ENCODE assay signal across 4 worm cellular contexts in the genomic region with DNA sequence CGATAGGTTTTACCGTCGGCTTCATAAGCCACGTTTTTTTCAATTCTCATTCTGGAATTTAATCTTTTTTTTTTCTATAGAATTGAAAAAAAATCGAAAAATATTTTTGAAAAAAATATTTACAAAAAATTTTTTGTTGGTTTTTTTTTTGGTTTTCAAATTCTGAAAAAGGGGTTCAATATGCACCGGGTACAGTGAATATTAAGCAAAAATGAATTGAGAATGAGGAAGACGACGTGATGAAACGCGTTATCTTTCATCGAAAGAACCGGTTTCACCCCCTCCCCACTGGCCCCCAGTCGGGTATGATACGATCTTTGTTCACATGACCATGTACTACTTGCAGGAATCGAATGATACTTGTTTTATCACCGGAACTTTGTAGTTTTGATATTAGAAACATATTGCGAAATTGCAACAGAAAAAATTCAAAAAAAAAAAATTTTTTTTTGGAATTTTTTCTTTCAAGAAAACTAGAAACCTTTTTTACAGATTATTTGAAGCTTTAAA.
TF ChIP-seq lines count a peak whose summit lies in the region.

Gene C54E4.5 (minus strand): TSS at position 51 of the 510 bp plus-strand sequence.

TF ChIP-seq in whole organism, L1 larva, 84 proteins besides CTCF, POLR2A, EP300 and RAD21 (continued from another document and continues in another):
- TF ChIP-seq efl-1 (optimal IDR thresholded peaks at IDR 0.05; lab: Kevin White, UChicago) (no peak), efl-1 (GFP tag; optimal IDR thresholded peaks at IDR 0.05 in 1 of 2; lab: Kevin White, UChicago) (no peak), unc-98 (GFP tag; IDR thresholded peaks at IDR 0.05; lab: Robert Waterston, UW) (no peak), nhr-19 (GFP tag; conservative IDR thresholded peaks at IDR 0.05; lab: Robert Waterston, UW) (peak; percentile 45), ztf-4 (tag; optimal IDR thresholded peaks at IDR 0.05; lab: Kevin White, UChicago) (no peak), ceh-82 (tag; optimal IDR thresholded peaks at IDR 0.05; lab: Kevin White, UChicago) (no peak), unc-30 (tag; optimal IDR thresholded peaks at IDR 0.05; lab: Kevin White, UChicago) (no peak), ceh-8 (GFP tag; optimal IDR thresholded peaks at IDR 0.05; lab: Kevin White, UChicago) (no peak), lsy-2 (tag; optimal IDR thresholded peaks at IDR 0.05; lab: Kevin White, UChicago) (peak; percentile 16 to 47), dsc-1 (tag; optimal IDR thresholded peaks at IDR 0.05; lab: Kevin White, UChicago) (no peak), egl-27 (tag; optimal IDR thresholded peaks at IDR 0.05; lab: Kevin White, UChicago) (no peak), unc-86 (tag; optimal IDR thresholded peaks at IDR 0.05; lab: Kevin White, UChicago) (no peak), fkh-8 (tag; optimal IDR thresholded peaks at IDR 0.05; lab: Kevin White, UChicago) (no peak), sox-4 (tag; optimal IDR thresholded peaks at IDR 0.05; lab: Kevin White, UChicago) (no peak), lir-3 (tag; optimal IDR thresholded peaks at IDR 0.05; lab: Kevin White, UChicago; ENCODE audit: poor library complexity) (no peak), isw-1 (GFP tag; IDR thresholded peaks at IDR 0.05; lab: Robert Waterston, UW) (no peak), nhr-11 (tag; optimal IDR thresholded peaks at IDR 0.05; lab: Kevin White, UChicago) (no peak), F16B12.6 (tag; optimal IDR thresholded peaks at IDR 0.05; lab: Kevin White, UChicago) (no peak), nhr-77 (tag; optimal IDR thresholded peaks at IDR 0.05; lab: Kevin White, UChicago) (no peak), swsn-7 (tag; optimal IDR thresholded peaks at IDR 0.05; lab: Kevin White, UChicago) (no peak), hlh-4 (tag; optimal IDR thresholded peaks at IDR 0.05; lab: Kevin White, UChicago) (no peak), xbp-1 (tag; optimal IDR thresholded peaks at IDR 0.05; lab: Kevin White, UChicago) (no peak), nhr-47 (tag; optimal IDR thresholded peaks at IDR 0.05; lab: Kevin White, UChicago) (no peak), ets-5 (GFP tag; IDR thresholded peaks at IDR 0.05; lab: Robert Waterston, UW) (no peak), mef-2 (tag; optimal IDR thresholded peaks at IDR 0.05; lab: Kevin White, UChicago) (no peak), ceh-63 (GFP tag; optimal IDR thresholded peaks at IDR 0.05; lab: Kevin White, UChicago) (no peak), grh-1 (GFP tag; IDR thresholded peaks at IDR 0.05; lab: Robert Waterston, UW) (peak; percentile 96), fos-1 (tag; optimal IDR thresholded peaks at IDR 0.05; lab: Kevin White, UChicago) (no peak), nhr-84 (tag; optimal IDR thresholded peaks at IDR 0.05; lab: Kevin White, UChicago) (no peak), dpl-1 (GFP tag; optimal IDR thresholded peaks at IDR 0.05; lab: Kevin White, UChicago) (peak in 1 of 3 experiments; percentile 18), C04F5.9 (tag; optimal IDR thresholded peaks at IDR 0.05; lab: Kevin White, UChicago) (no peak), nhr-76 (tag; optimal IDR thresholded peaks at IDR 0.05; lab: Kevin White, UChicago) (no peak), ztf-11 (tag; optimal IDR thresholded peaks at IDR 0.05; lab: Kevin White, UChicago) (no peak)

TF ChIP-seq in whole organism, L2 larva, 48 proteins besides CTCF, POLR2A, EP300 and RAD21 (continued from another document):
- TF ChIP-seq egl-27 (tag; optimal IDR thresholded peaks at IDR 0.05; lab: Kevin White, UChicago) (peak; percentile 54), mdl-1 (tag; optimal IDR thresholded peaks at IDR 0.05; lab: Kevin White, UChicago) (no peak), sma-9 (GFP tag; optimal IDR thresholded peaks at IDR 0.05; lab: Kevin White, UChicago) (peak; percentile 80), sma-9 (tag; optimal IDR thresholded peaks at IDR 0.05; lab: Kevin White, UChicago) (no peak), snpc-4 (tag; optimal IDR thresholded peaks at IDR 0.05; lab: Kevin White, UChicago) (no peak), lin-13 (GFP tag; optimal IDR thresholded peaks at IDR 0.05; lab: Kevin White, UChicago) (no peak)

TF ChIP-seq in whole organism, L3 larva, 47 proteins besides CTCF, POLR2A, EP300 and RAD21 (continued from another document):
- no peak for TF ChIP-seq ceh-82 (tag; optimal IDR thresholded peaks at IDR 0.05; lab: Kevin White, UChicago)
- no peak for TF ChIP-seq ztf-11 (tag; optimal IDR thresholded peaks at IDR 0.05; lab: Kevin White, UChicago)
- no peak for TF ChIP-seq elt-2 (tag; optimal IDR thresholded peaks at IDR 0.05; lab: Kevin White, UChicago)
- no peak for TF ChIP-seq hmg-11 (tag; optimal IDR thresholded peaks at IDR 0.05; lab: Kevin White, UChicago)
- TF ChIP-seq nhr-11 (tag; optimal IDR thresholded peaks at IDR 0.05; lab: Kevin White, UChicago), result no peak
- TF ChIP-seq R02D3.7 (tag; optimal IDR thresholded peaks at IDR 0.05; lab: Kevin White, UChicago), result no peak
- TF ChIP-seq egl-5 (tag; optimal IDR thresholded peaks at IDR 0.05; lab: Kevin White, UChicago), result no peak
- TF ChIP-seq fkh-10 (GFP tag; optimal IDR thresholded peaks at IDR 0.05; lab: Kevin White, UChicago), result no peak
- TF ChIP-seq nhr-76 (tag; optimal IDR thresholded peaks at IDR 0.05; lab: Kevin White, UChicago), result no peak
- TF ChIP-seq aly-2 (tag; optimal IDR thresholded peaks at IDR 0.05; lab: Kevin White, UChicago), result no peak
- no peak for TF ChIP-seq lsy-12 (tag; optimal IDR thresholded peaks at IDR 0.05; lab: Kevin White, UChicago)
- TF ChIP-seq nhr-237 (tag; optimal IDR thresholded peaks at IDR 0.05; lab: Kevin White, UChicago), result no peak
- TF ChIP-seq nhr-12 (tag; optimal IDR thresholded peaks at IDR 0.05; lab: Kevin White, UChicago), result no peak
- TF ChIP-seq ama-1 (optimal IDR thresholded peaks at IDR 0.05; lab: Kevin White, UChicago), result no peak
- TF ChIP-seq skn-1 (tag; optimal IDR thresholded peaks at IDR 0.05; lab: Kevin White, UChicago), result no peak
- TF ChIP-seq ztf-4 (tag; optimal IDR thresholded peaks at IDR 0.05; lab: Kevin White, UChicago), result no peak
- no peak for TF ChIP-seq mdl-1 (tag; optimal IDR thresholded peaks at IDR 0.05; lab: Kevin White, UChicago)
- TF ChIP-seq elt-1 (tag; optimal IDR thresholded peaks at IDR 0.05; lab: Kevin White, UChicago), result peak; percentile 68
- TF ChIP-seq zag-1 (tag; optimal IDR thresholded peaks at IDR 0.05; lab: Kevin White, UChicago), result no peak
- no peak for TF ChIP-seq pha-4 (tag; optimal IDR thresholded peaks at IDR 0.05; lab: Kevin White, UChicago)
- TF ChIP-seq jun-1 (tag; optimal IDR thresholded peaks at IDR 0.05; lab: Kevin White, UChicago), result no peak
TF ChIP-seq in whole organism, L3 larva: peak in this region for 6.

TF ChIP-seq in whole organism, L4 larva, 104 proteins besides CTCF, POLR2A, EP300 and RAD21 (continued from another document):
- TF ChIP-seq dmd-6 (GFP tag; IDR thresholded peaks at IDR 0.05; lab: Robert Waterston, UW), result peak; percentile 38
